Fruit fly (Drosophila melanogaster) whole organism, embryonic: Measurements from ENCODE around the gene CG17343.

Source experiments
- Adf1 ChIP-seq: fragments of 200-800 bp; sonication (Bioruptor generic); IDR thresholded peaks from 2 replicates; pipeline ENCODE4 v1.3.6; 2022; ENCODE audit warnings: missing biosample characterization, missing genetic modification characterization
- Antp ChIP-seq: fragments of 200-800 bp; sonication (Bioruptor generic); optimal IDR thresholded peaks from 3 replicates; lab custom pipeline; 2016; ENCODE audit warnings: missing biosample characterization, missing genetic modification characterization
- CG10565 ChIP-seq: fragments of 200-800 bp; sonication (Bioruptor generic); optimal IDR thresholded peaks from 3 replicates; lab custom pipeline; 2016; ENCODE audit warnings: missing biosample characterization, mild to moderate bottlenecking, missing genetic modification characterization
- CG10654 ChIP-seq: fragments of 200-800 bp; sonication (Bioruptor generic); optimal IDR thresholded peaks from 2 replicates; lab custom pipeline; 2016; ENCODE audit warnings: missing biosample characterization, missing genetic modification characterization
- CG11247 ChIP-seq: fragments of 200-800 bp; sonication (Bioruptor generic); IDR thresholded peaks from 2 replicates; pipeline ENCODE4 v1.3.6; 2022; ENCODE audit warnings: missing biosample characterization, missing genetic modification characterization
- CG11723 ChIP-seq: fragments of 200-800 bp; sonication (Bioruptor generic); optimal IDR thresholded peaks from 2 replicates; lab custom pipeline; 2017; ENCODE audit warnings: missing biosample characterization, mild to moderate bottlenecking, missing genetic modification characterization
- CG13296 ChIP-seq: fragments of 200-800 bp; sonication (Bioruptor generic); optimal IDR thresholded peaks from 3 replicates; lab custom pipeline; 2018; ENCODE audit warnings: missing biosample characterization, mild to moderate bottlenecking, missing genetic modification characterization
- CG14667 ChIP-seq: fragments of 200-800 bp; sonication (Bioruptor generic); IDR thresholded peaks from 2 replicates; pipeline ENCODE4 v1.3.6; 2022; ENCODE audit warnings: missing biosample characterization, missing genetic modification characterization
- CG14710 ChIP-seq: fragments of 200-800 bp; sonication (Bioruptor generic); optimal IDR thresholded peaks from 3 replicates; lab custom pipeline; 2019; ENCODE audit warnings: missing biosample characterization, mild to moderate bottlenecking, missing genetic modification characterization, moderate library complexity
- CG14860 ChIP-seq: fragments of 200-800 bp; sonication (Bioruptor generic); IDR thresholded peaks from 3 replicates; pipeline ENCODE4 v1.3.6; 2022; ENCODE audit warnings: missing biosample characterization, missing genetic modification characterization; ENCODE audit not compliant: partially characterized antibody
- CG15696 ChIP-seq: fragments of 200-800 bp; sonication (Bioruptor generic); optimal IDR thresholded peaks from 2 replicates; lab custom pipeline; 2019; ENCODE audit warnings: missing biosample characterization, mild to moderate bottlenecking, missing genetic modification characterization, moderate library complexity
- CG17361 ChIP-seq: fragments of 200-800 bp; sonication (Bioruptor generic); IDR thresholded peaks from 3 replicates; pipeline ENCODE4 v1.3.6; 2022; ENCODE audit warnings: missing biosample characterization, missing genetic modification characterization
- CG2120 ChIP-seq: fragments of 200-800 bp; sonication (Bioruptor generic); optimal IDR thresholded peaks from 3 replicates; lab custom pipeline; 2016; ENCODE audit warnings: missing biosample characterization, missing genetic modification characterization
- CG33557 ChIP-seq: fragments of 200-800 bp; sonication (Bioruptor generic); optimal IDR thresholded peaks from 2 replicates; lab custom pipeline; 2019; ENCODE audit warnings: missing biosample characterization, mild to moderate bottlenecking, missing genetic modification characterization, moderate library complexity
- CG5953 ChIP-seq: fragments of 200-800 bp; sonication (Bioruptor generic); IDR thresholded peaks from 2 replicates; pipeline ENCODE4 v1.3.6; 2022; ENCODE audit warnings: missing biosample characterization, missing genetic modification characterization
- CG7556 ChIP-seq: fragments of 200-800 bp; sonication (Bioruptor generic); optimal IDR thresholded peaks from 2 replicates; lab custom pipeline; 2017; ENCODE audit warnings: missing biosample characterization, mild to moderate bottlenecking, missing genetic modification characterization
- CG8765 ChIP-seq: fragments of 200-800 bp; sonication (Bioruptor generic); IDR thresholded peaks from 2 replicates; pipeline ENCODE4 v1.3.6; 2022; ENCODE audit warnings: missing biosample characterization, missing genetic modification characterization
- CG9215 ChIP-seq: fragments of 200-800 bp; sonication (Bioruptor generic); IDR thresholded peaks from 2 replicates; pipeline ENCODE4 v1.3.6; 2022; ENCODE audit warnings: missing biosample characterization, missing genetic modification characterization
- CG9797 ChIP-seq: fragments of 200-800 bp; sonication (Bioruptor generic); optimal IDR thresholded peaks from 3 replicates; lab custom pipeline; 2018; ENCODE audit warnings: missing biosample characterization, mild to moderate bottlenecking, missing genetic modification characterization
- D19B ChIP-seq: fragments of 200-800 bp; sonication (Bioruptor generic); optimal IDR thresholded peaks from 2 replicates; lab custom pipeline; 2017; ENCODE audit warnings: missing biosample characterization, mild to moderate bottlenecking, missing genetic modification characterization
- Dad ChIP-seq: fragments of 200-800 bp; sonication (Bioruptor generic); optimal IDR thresholded peaks from 3 replicates; lab custom pipeline; 2016; ENCODE audit warnings: missing biosample characterization, missing genetic modification characterization
- Dip3 ChIP-seq: fragments of 200-800 bp; sonication (Bioruptor generic); optimal IDR thresholded peaks from 3 replicates; lab custom pipeline; 2016; ENCODE audit warnings: missing biosample characterization, missing genetic modification characterization
- ERR ChIP-seq: fragments of 200-800 bp; sonication (Bioruptor generic); optimal IDR thresholded peaks from 2 replicates; lab custom pipeline; 2016; ENCODE audit warnings: missing biosample characterization, missing genetic modification characterization
- Eip74EF ChIP-seq, 2 experiments: fragments of 200-800 bp in 1 of 2; fragments of >200 bp in 1 of 2; sonication (Bioruptor generic) in 1 of 2; optimal IDR thresholded peaks; 2 replicates each; lab custom pipeline; 2017 to 2019; ENCODE audit warnings: missing biosample characterization in 2 of 2, missing genetic modification characterization in 2 of 2, mild to moderate bottlenecking in 1 of 2, moderate library complexity in 1 of 2
- HLHmδ ChIP-seq: fragments of 200-800 bp; sonication (Bioruptor generic); optimal IDR thresholded peaks from 2 replicates; lab custom pipeline; 2018; ENCODE audit warnings: missing biosample characterization, mild to moderate bottlenecking, missing genetic modification characterization, moderate library complexity
- Hmx ChIP-seq: fragments of 200-800 bp; sonication (Bioruptor generic); optimal IDR thresholded peaks from 2 replicates; lab custom pipeline; 2016; ENCODE audit warnings: missing biosample characterization, missing genetic modification characterization
- Jarid2 ChIP-seq: fragments of 200-800 bp; sonication (Bioruptor generic); optimal IDR thresholded peaks from 3 replicates; lab custom pipeline; 2017; ENCODE audit warnings: mild to moderate bottlenecking, missing biosample characterization, missing genetic modification reagents, missing genetic modification characterization
- MBD-R2 ChIP-seq: fragments of 200-800 bp; sonication (Bioruptor generic); IDR thresholded peaks from 2 replicates; pipeline ENCODE4 v1.3.6; 2022; ENCODE audit warnings: missing biosample characterization, missing genetic modification characterization
- Max ChIP-seq: fragments of 200-800 bp; sonication (Bioruptor generic); optimal IDR thresholded peaks from 2 replicates; lab custom pipeline; 2016; ENCODE audit warnings: missing biosample characterization, mild to moderate bottlenecking, missing genetic modification characterization
- Med ChIP-seq: fragments of 200-800 bp; sonication (Bioruptor generic); peaks from one replicate; lab custom pipeline; 2016; ENCODE audit warnings: missing biosample characterization, missing genetic modification characterization, mild to moderate bottlenecking, inconsistent platforms, moderate library complexity
- Nf-YA ChIP-seq: fragments of 200-800 bp; sonication (Bioruptor generic); IDR thresholded peaks from 2 replicates; pipeline ENCODE4 v1.3.6; 2022; ENCODE audit warnings: missing biosample characterization, missing genetic modification characterization
- Ptx1 ChIP-seq: fragments of 200-800 bp; sonication (Bioruptor generic); IDR thresholded peaks from 2 replicates; pipeline ENCODE4 v1.3.6; 2022; ENCODE audit warnings: missing biosample characterization, missing genetic modification characterization
- Trl ChIP-seq, 3 experiments: fragments of >200 bp in 2 of 3; fragments of 200-800 bp in 1 of 3; sonication (Bioruptor generic) in 1 of 3; optimal IDR thresholded peaks; 2 replicates in 1 of 3; 3 replicates in 2 of 3; lab custom pipeline; 2016 to 2017; ENCODE audit warnings: missing biosample characterization in 1 of 3, missing genetic modification characterization in 1 of 3
- cato ChIP-seq: fragments of 200-800 bp; sonication (Bioruptor generic); optimal IDR thresholded peaks from 2 replicates; lab custom pipeline; 2016; ENCODE audit warnings: missing biosample characterization, missing genetic modification characterization, borderline replicate concordance
- chinmo ChIP-seq: fragments of 200-800 bp; sonication (Bioruptor generic); IDR thresholded peaks from 4 replicates; pipeline ENCODE4 v1.3.6; 2022; ENCODE audit warnings: missing biosample characterization, missing genetic modification characterization; ENCODE audit not compliant: partially characterized antibody
- dmrt99B ChIP-seq: fragments of 200-800 bp; sonication (Bioruptor generic); optimal IDR thresholded peaks from 2 replicates; lab custom pipeline; 2018; ENCODE audit warnings: missing biosample characterization, mild to moderate bottlenecking, missing genetic modification characterization, moderate library complexity
- fd96Cb ChIP-seq: fragments of 200-800 bp; sonication (Bioruptor generic); optimal IDR thresholded peaks from 2 replicates; lab custom pipeline; 2018; ENCODE audit warnings: missing biosample characterization, mild to moderate bottlenecking, missing genetic modification characterization, moderate library complexity
- fu2 ChIP-seq: fragments of 200-800 bp; sonication (Bioruptor generic); optimal IDR thresholded peaks from 2 replicates; lab custom pipeline; 2016; ENCODE audit warnings: missing biosample characterization, missing genetic modification characterization
- jigr1 ChIP-seq: fragments of 200-800 bp; sonication (Bioruptor generic); IDR thresholded peaks from 3 replicates; pipeline ENCODE4 v1.3.6; 2022; ENCODE audit warnings: missing biosample characterization, missing genetic modification characterization
- knrl ChIP-seq: fragments of 200-800 bp; sonication (Bioruptor generic); IDR thresholded peaks from 3 replicates; pipeline ENCODE4 v1.3.6; 2022; ENCODE audit warnings: missing biosample characterization, missing genetic modification characterization; ENCODE audit not compliant: partially characterized antibody
- lov ChIP-seq, 2 experiments: fragments of 200-800 bp in 1 of 2; fragments of >200 bp in 1 of 2; sonication (Bioruptor generic) in 1 of 2; IDR thresholded peaks in 1 of 2; optimal IDR thresholded peaks in 1 of 2; 2 replicates in 1 of 2; 3 replicates in 1 of 2; pipeline versions ENCODE4 v1.3.6 to Lab custom; 2017 to 2022; ENCODE audit warnings: missing biosample characterization in 1 of 2, missing genetic modification characterization in 1 of 2
- phol ChIP-seq: fragments of 200-800 bp; sonication (Bioruptor generic); optimal IDR thresholded peaks from 3 replicates; lab custom pipeline; 2018; ENCODE audit warnings: missing biosample characterization, mild to moderate bottlenecking, missing genetic modification characterization, moderate library complexity
- prd ChIP-seq, 3 experiments: fragments of >200 bp in 2 of 3; fragments of 200-800 bp in 1 of 3; sonication (Bioruptor generic) in 1 of 3; optimal IDR thresholded peaks in 2 of 3; IDR thresholded peaks in 1 of 3; 2 replicates in 2 of 3; 3 replicates in 1 of 3; pipeline versions ENCODE4 v1.3.6 to Lab custom; 2017 to 2022; ENCODE audit warnings: missing biosample characterization in 1 of 3, missing genetic modification characterization in 1 of 3
- sisA ChIP-seq: fragments of 200-800 bp; sonication (Bioruptor generic); IDR thresholded peaks from 2 replicates; pipeline ENCODE4 v1.3.6; 2022; ENCODE audit warnings: missing biosample characterization, missing genetic modification characterization
- sqz ChIP-seq: fragments of 200-800 bp; sonication (Bioruptor generic); optimal IDR thresholded peaks from 3 replicates; lab custom pipeline; 2018; ENCODE audit warnings: missing biosample characterization, mild to moderate bottlenecking, missing genetic modification characterization
- sr ChIP-seq: fragments of 200-800 bp; sonication (Bioruptor generic); IDR thresholded peaks from 3 replicates; pipeline ENCODE4 v1.3.6; 2022; ENCODE audit warnings: missing biosample characterization, missing genetic modification characterization
- tio ChIP-seq: fragments of 200-800 bp; sonication (Bioruptor generic); optimal IDR thresholded peaks from 2 replicates; lab custom pipeline; 2017; ENCODE audit warnings: missing biosample characterization, missing genetic modification characterization, inconsistent platforms
- vvl ChIP-seq: fragments of 200-800 bp; sonication (Bioruptor generic); IDR thresholded peaks from 2 replicates; pipeline ENCODE4 v1.3.6; 2022; ENCODE audit warnings: missing biosample characterization, missing genetic modification characterization

CG17343 gene

dm6 chr2L:19051534-19052100 lies 13.1 kb upstream of the CG17343 start, which contains the start of gene Rpn3 (continued):
- no peak for TF ChIP-seq sqz (GFP tag; lab: Kevin White, UChicago)
- peak; percentile 65 for TF ChIP-seq knrl (GFP tag; lab: Robert Waterston, UW)
- TF ChIP-seq CG33557 = peak; percentile 42
- peak; percentile 48 for TF ChIP-seq CG11723 (GFP tag; lab: Kevin White, UChicago)
- peak; percentile 62 for TF ChIP-seq CG9215 (GFP tag; lab: Robert Waterston, UW)
- peak; percentile 29; the same call in 1 of the 3 replicates for TF ChIP-seq sr (GFP tag; lab: Robert Waterston, UW)
- TF ChIP-seq Dip3 (GFP tag; lab: Kevin White, UChicago) = peak; percentile 82
- TF ChIP-seq MBD-R2 (GFP tag; lab: Robert Waterston, UW) = peak; percentile 73
- peak; percentile 59 for TF ChIP-seq Adf1 (GFP tag; lab: Robert Waterston, UW)
- TF ChIP-seq Hmx (GFP tag; lab: Kevin White, UChicago) = no peak
- peak; percentile 66 for TF ChIP-seq CG15696
- no peak for TF ChIP-seq D19B
- peak; percentile 80 for TF ChIP-seq cato (GFP tag; lab: Kevin White, UChicago)
- peak; percentile 66; the same call in 2 of the 3 replicates for TF ChIP-seq CG14860 (GFP tag; lab: Robert Waterston, UW)
- TF ChIP-seq tio (GFP tag; lab: Kevin White, UChicago) = no peak
- no peak for TF ChIP-seq Jarid2
- peak; percentile 79 for TF ChIP-seq fd96Cb
- peak; percentile 83 for TF ChIP-seq CG10654 (GFP tag; lab: Kevin White, UChicago)
- no peak for TF ChIP-seq CG9797 (GFP tag; lab: Kevin White, UChicago)
- peak; percentile 78 for TF ChIP-seq CG7556
- TF ChIP-seq lov (optimal IDR thresholded peaks at IDR 0.05; lab: Kevin White, UChicago) = no peak
- peak; percentile 75; the same call in 1 of the 3 replicates for TF ChIP-seq lov (GFP tag; IDR thresholded peaks at IDR 0.05; lab: Robert Waterston, UW)
- TF ChIP-seq Nf-YA (GFP tag; lab: Robert Waterston, UW) = peak; percentile 78
- TF ChIP-seq CG14710 (tag; lab: Kevin White, UChicago) = peak; percentile 87
- peak; percentile 92 for TF ChIP-seq CG2120 (GFP tag; lab: Kevin White, UChicago)
- peak; percentile 84 for TF ChIP-seq sisA (GFP tag; lab: Robert Waterston, UW)
- TF ChIP-seq CG14667 (GFP tag; lab: Robert Waterston, UW) = peak; percentile 78
- peak; percentile 51; the same call in 1 of the 3 replicates for TF ChIP-seq jigr1
- TF ChIP-seq Eip74EF (GFP tag; optimal IDR thresholded peaks at IDR 0.05; lab: Kevin White, UChicago) = peak in 1 of 2 experiments; percentile 70
- no peak for TF ChIP-seq ERR (GFP tag; lab: Kevin White, UChicago)
- peak; percentile 80 for TF ChIP-seq dmrt99B (tag; lab: Kevin White, UChicago)
- TF ChIP-seq Max (GFP tag; lab: Kevin White, UChicago) = peak; percentile 89
- TF ChIP-seq HLHmδ (GFP tag; lab: Kevin White, UChicago) = no peak
- peak; percentile 57 for TF ChIP-seq CG8765 (GFP tag; lab: Robert Waterston, UW)
- TF ChIP-seq Trl (optimal IDR thresholded peaks at IDR 0.05; lab: Kevin White, UChicago) = no peak
- peak; percentile 81 for TF ChIP-seq Trl (GFP tag; optimal IDR thresholded peaks at IDR 0.05; lab: Kevin White, UChicago)
- peak; percentile 96 for TF ChIP-seq Med (GFP tag; lab: Kevin White, UChicago)
- TF ChIP-seq vvl (GFP tag; lab: Robert Waterston, UW) = peak; percentile 95
- peak; percentile 53 for TF ChIP-seq CG13296 (GFP tag; lab: Kevin White, UChicago)
- peak; percentile 83 for TF ChIP-seq CG17361 (GFP tag; lab: Robert Waterston, UW)
- TF ChIP-seq phol (tag; lab: Kevin White, UChicago) = peak; percentile 88
- TF ChIP-seq Ptx1 (GFP tag; lab: Robert Waterston, UW) = peak; percentile 91
- peak; percentile 79 for TF ChIP-seq Dad (GFP tag; lab: Kevin White, UChicago)
- TF ChIP-seq chinmo = 0 out of 4 replicates have a peak, but pooled peaks have one; percentile 69
- TF ChIP-seq CG5953 = peak; percentile 85
- peak; percentile 68 for TF ChIP-seq Antp (GFP tag; lab: Kevin White, UChicago)
- TF ChIP-seq CG10565 (GFP tag; lab: Kevin White, UChicago) = no peak
- TF ChIP-seq fu2 = peak; percentile 80
- peak; percentile 71 for TF ChIP-seq CG11247
- TF ChIP-seq prd (optimal IDR thresholded peaks at IDR 0.05; lab: Kevin White, UChicago) = no peak
- peak; percentile 92 for TF ChIP-seq prd (GFP tag; IDR thresholded peaks at IDR 0.05; lab: Robert Waterston, UW)
